Fruit fly (Drosophila melanogaster) S2 (cell line): ENCODE data around the gene CG6149.

Experiments used
- CG8478 ChIP-seq: fragments of >200 bp; optimal IDR thresholded peaks from 2 replicates; lab custom pipeline; 2018
- CTCF ChIP-seq, 2 experiments: fragments of >200 bp; optimal IDR thresholded peaks; 2 replicates each; lab custom pipeline; 2018

- no peak for TF ChIP-seq CG8478 (lab: Kevin White, UChicago)
- no peak for TF ChIP-seq CTCF (optimal IDR thresholded peaks at IDR 0.05; lab: Kevin White, UChicago)
Measured at dm6 chr3L:11444169-11444568, 8.9 kb upstream of the CG6149 start.
